Worm (Caenorhabditis elegans) whole organism, midembryonic: ENCODE results near the gene F55B11.7.

Experiments
- T22C8.4 ChIP-seq: fragments of 200-800 bp; sonication (Bioruptor generic); IDR thresholded peaks from 2 replicates; pipeline ENCODE4 v1.3.6; 2022; ENCODE audit warnings: missing genetic modification characterization, missing compliant biosample characterization
- ref-1 ChIP-seq: fragments of 200-800 bp; sonication (Bioruptor generic); conservative IDR thresholded peaks from 2 replicates; pipeline ENCODE4 v1.3.6; 2022; ENCODE audit warnings: missing genetic modification reagents, missing genetic modification characterization, missing compliant biosample characterization
- tab-1 ChIP-seq: fragments of 200-800 bp; sonication (Bioruptor generic); IDR thresholded peaks from 2 replicates; pipeline ENCODE4 v1.3.6; 2022; ENCODE audit warnings: missing genetic modification characterization, missing compliant biosample characterization

- TF ChIP-seq ref-1 (GFP tag; lab: Robert Waterston, UW): no peak
- no peak for TF ChIP-seq tab-1
- TF ChIP-seq T22C8.4: no peak
These were observed 37.6 kb downstream of the F55B11.7 start for ce11 chrIV:14384194-14384593.
